Worm (Caenorhabditis elegans): Measurements from ENCODE around the gene F27E5.3.
A peak's percentile ranks its signal among the peaks of the same experiment; 100 is the strongest.

The F27E5.3 gene

DNA sequence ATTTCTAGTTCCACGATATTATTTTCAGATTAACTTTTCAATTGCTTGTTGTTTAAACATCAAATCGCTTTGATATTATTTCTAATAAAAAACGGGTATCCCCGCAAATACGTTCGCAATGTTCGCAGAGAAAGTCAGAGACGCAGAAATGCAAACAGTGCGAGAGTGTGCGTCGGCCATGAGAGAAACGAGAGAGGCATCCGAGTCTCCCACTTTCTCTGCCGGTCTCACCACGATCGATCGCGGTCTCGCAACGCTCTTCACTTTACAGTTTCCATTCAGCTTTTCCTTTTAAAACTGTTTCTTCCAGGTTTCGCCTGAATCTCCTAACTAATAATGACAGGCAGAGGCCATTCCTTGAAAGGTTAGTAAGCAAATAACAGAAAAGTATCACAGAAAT, 30.3 kb upstream of the F27E5.3 start, which contains the start of gene F33H1.4:
F33H1.4 (plus strand) TSS at position 311 of the 400 bp plus-strand sequence.
- TF ChIP-seq ama-1 (optimal IDR thresholded peaks at IDR 0.05) = peak; percentile 22
- no peak for TF ChIP-seq nhr-11 (tag; optimal IDR thresholded peaks at IDR 0.05)
- no peak for TF ChIP-seq syd-9 (tag; optimal IDR thresholded peaks at IDR 0.05)
- peak; percentile 19 for TF ChIP-seq ceh-31 (tag; optimal IDR thresholded peaks at IDR 0.05)
- TF ChIP-seq nfya-1 (tag; optimal IDR thresholded peaks at IDR 0.05) = no peak
- TF ChIP-seq ceh-24 (tag; optimal IDR thresholded peaks at IDR 0.05) = no peak
- no peak for TF ChIP-seq fkh-10 (GFP tag; optimal IDR thresholded peaks at IDR 0.05)
- TF ChIP-seq pha-2 (tag; optimal IDR thresholded peaks at IDR 0.05) = no peak
- peak; percentile 57 for TF ChIP-seq ceh-48 (tag; optimal IDR thresholded peaks at IDR 0.05)
- TF ChIP-seq hlh-8 (tag; optimal IDR thresholded peaks at IDR 0.05) = no peak
- TF ChIP-seq odd-2 (tag; optimal IDR thresholded peaks at IDR 0.05) = no peak
- no peak for TF ChIP-seq ceh-18 (tag; optimal IDR thresholded peaks at IDR 0.05)
- TF ChIP-seq pros-1 (tag; optimal IDR thresholded peaks at IDR 0.05) = no peak
- no peak for TF ChIP-seq tbx-7 (tag; optimal IDR thresholded peaks at IDR 0.05)
- peak; percentile 60 for TF ChIP-seq unc-55 (GFP tag; optimal IDR thresholded peaks at IDR 0.05)
- no peak for TF ChIP-seq ceh-9 (tag; optimal IDR thresholded peaks at IDR 0.05)
- TF ChIP-seq K09A11.1 (tag; optimal IDR thresholded peaks at IDR 0.05; ENCODE audit: insufficient read depth) = no peak
- no peak for TF ChIP-seq elt-4 (tag; optimal IDR thresholded peaks at IDR 0.05)
- no peak for TF ChIP-seq ref-2 (tag; optimal IDR thresholded peaks at IDR 0.05)
- no peak for TF ChIP-seq che-1 (tag; optimal IDR thresholded peaks at IDR 0.05)
- TF ChIP-seq ceh-6 (GFP tag; optimal IDR thresholded peaks at IDR 0.05) = no peak
- no peak for TF ChIP-seq pax-1 (tag; optimal IDR thresholded peaks at IDR 0.05)
- no peak for TF ChIP-seq ahr-1 (tag; optimal IDR thresholded peaks at IDR 0.05)
- TF ChIP-seq ceh-45 (GFP tag; IDR thresholded peaks at IDR 0.05) = no peak

DNA sequence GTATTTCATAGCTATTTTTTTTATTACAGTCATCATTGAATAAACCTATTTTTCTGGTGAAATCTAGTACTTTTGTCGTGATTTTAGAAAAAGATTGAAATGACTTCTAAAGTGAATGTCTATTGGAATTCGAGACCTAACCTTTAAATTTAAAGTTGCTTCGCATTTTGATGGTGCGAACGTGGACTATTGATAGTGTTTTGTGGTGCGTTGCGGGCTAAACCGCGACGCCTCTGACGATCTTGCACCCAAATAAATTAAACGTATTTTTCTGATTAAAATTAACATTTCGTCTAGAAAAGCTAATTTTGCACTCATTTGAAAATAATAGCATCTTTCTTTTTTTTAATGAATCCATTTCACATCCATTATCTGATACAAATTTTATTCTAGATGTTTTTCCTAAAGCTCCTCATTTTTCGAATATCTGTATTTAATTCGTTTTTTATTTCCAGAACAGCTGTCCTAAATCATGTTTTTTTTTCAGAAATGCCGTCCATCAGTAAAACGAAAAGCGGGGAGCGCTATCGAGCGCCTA, 28.5 kb upstream of the F27E5.3 start, which contains the start of gene wbp-11:
wbp-11 (plus strand) TSS at position 488 of the 538 bp plus-strand sequence.
- TF ChIP-seq ztf-16 (tag; optimal IDR thresholded peaks at IDR 0.05) = no peak
- TF ChIP-seq unc-42 (tag; optimal IDR thresholded peaks at IDR 0.05) = peak; percentile 46

DNA sequence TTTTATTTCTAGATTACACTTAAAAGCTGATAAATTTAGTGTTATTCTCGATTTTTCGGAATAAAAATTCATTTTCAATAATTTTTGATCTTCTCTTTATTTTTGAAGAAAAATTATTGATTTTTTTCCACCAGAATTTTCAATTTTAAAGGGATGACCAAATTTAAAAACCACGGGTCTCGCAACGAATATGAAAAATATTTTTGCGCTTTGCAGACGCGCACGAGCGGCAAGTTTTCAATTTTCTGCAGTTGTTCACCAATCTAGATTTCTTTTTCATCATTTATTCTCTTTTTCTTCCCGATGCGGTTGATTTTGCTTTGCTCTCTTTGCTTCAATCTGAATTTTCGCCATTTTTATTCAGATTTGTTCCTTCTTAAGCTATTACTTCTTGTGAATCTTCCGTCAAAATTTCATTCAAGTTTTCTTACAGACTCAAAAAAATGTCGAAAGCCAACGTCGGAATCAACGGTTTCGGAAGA, 26.9 kb upstream of the F27E5.3 start, which contains the start of gene gpd-4:
gpd-4 (plus strand) TSS at position 432 of the 482 bp plus-strand sequence.
- no peak for TF ChIP-seq ceh-22 (tag; optimal IDR thresholded peaks at IDR 0.05)
- TF ChIP-seq npax-4 (tag; optimal IDR thresholded peaks at IDR 0.05) = no peak
- TF ChIP-seq pha-2 (tag; optimal IDR thresholded peaks at IDR 0.05) = no peak
- no peak for TF ChIP-seq ref-2 (tag; optimal IDR thresholded peaks at IDR 0.05)
- no peak for TF ChIP-seq unc-55 (GFP tag; optimal IDR thresholded peaks at IDR 0.05)
- TF ChIP-seq C38D4.7 (GFP tag; optimal IDR thresholded peaks at IDR 0.05) = no peak
- no peak for TF ChIP-seq fkh-6 (tag; optimal IDR thresholded peaks at IDR 0.05)
- no peak for TF ChIP-seq nhr-11 (tag; optimal IDR thresholded peaks at IDR 0.05)
- TF ChIP-seq fax-1 (tag; optimal IDR thresholded peaks at IDR 0.05) = no peak
- no peak for TF ChIP-seq dmd-4 (tag; optimal IDR thresholded peaks at IDR 0.05; ENCODE audit: borderline replicate concordance)
- TF ChIP-seq ahr-1 (tag; optimal IDR thresholded peaks at IDR 0.05) = no peak
- no peak for TF ChIP-seq ceh-9 (tag; optimal IDR thresholded peaks at IDR 0.05)
- TF ChIP-seq T23F11.4 (GFP tag; optimal IDR thresholded peaks at IDR 0.05) = no peak
- no peak for TF ChIP-seq ttx-3 (tag; optimal IDR thresholded peaks at IDR 0.05)

DNA sequence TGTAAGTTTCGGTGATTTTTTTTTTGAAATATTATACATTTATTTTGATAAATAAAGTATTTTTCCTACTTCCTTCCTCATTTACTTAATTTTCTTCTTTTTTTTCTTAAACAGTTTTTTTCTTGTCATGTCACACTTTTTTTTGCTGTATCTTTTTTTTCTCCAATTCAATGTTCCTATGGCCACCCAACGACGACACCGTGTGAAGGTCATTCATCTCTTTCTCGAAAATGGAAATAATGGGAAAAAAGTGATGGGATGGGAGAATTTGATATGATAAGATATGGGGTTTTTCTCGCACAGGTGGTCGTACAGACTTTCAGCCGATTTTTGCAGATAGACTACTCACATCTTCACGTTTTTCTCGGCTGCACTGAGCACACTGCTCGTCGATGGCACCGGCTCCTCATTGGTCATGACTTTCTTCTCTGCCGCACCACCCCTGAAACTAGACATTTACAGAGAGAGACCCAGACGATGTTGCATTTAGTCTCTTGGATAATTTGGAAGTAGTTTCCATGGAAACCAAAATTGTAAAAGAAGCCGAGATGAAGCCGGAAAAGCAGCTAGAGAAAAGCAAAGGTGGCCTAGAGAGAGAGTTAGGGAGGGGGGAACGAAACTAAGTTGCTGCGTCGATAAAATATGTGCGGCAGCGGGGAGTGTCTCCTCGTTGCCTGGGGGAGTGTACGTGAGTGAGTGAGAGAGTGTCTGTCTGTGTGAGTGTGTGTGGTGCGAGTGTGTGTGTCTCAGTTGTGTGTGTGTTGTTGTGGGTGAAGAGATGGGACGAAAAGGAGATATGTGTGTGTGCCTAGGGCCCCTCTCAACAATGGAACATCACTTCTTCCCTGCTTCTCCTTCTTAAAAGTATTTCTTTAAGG, 25.2 kb upstream of the F27E5.3 start, which contains the start of gene daf-19:
daf-19 (minus strand) TSS at position 442 of the 878 bp plus-strand sequence.
- peak; percentile 57 for TF ChIP-seq F13H6.1 (tag; optimal IDR thresholded peaks at IDR 0.05)
- TF ChIP-seq K02D7.2 (tag; optimal IDR thresholded peaks at IDR 0.05) = peak; percentile 32
- peak; percentile 88 for TF ChIP-seq ceh-19 (GFP tag; optimal IDR thresholded peaks at IDR 0.05)
- TF ChIP-seq pax-1 (tag; optimal IDR thresholded peaks at IDR 0.05) = no peak
- peak; percentile 92 for TF ChIP-seq syd-9 (tag; optimal IDR thresholded peaks at IDR 0.05)
- no peak for TF ChIP-seq elt-4 (tag; optimal IDR thresholded peaks at IDR 0.05)
- no peak for TF ChIP-seq ceh-22 (tag; optimal IDR thresholded peaks at IDR 0.05)
- no peak for TF ChIP-seq pqm-1 (tag; optimal IDR thresholded peaks at IDR 0.05)
- peak; percentile 42 for TF ChIP-seq eyg-1 (tag; optimal IDR thresholded peaks at IDR 0.05)
- TF ChIP-seq ama-1 (optimal IDR thresholded peaks at IDR 0.05) = peak; percentile 81
- TF ChIP-seq unc-55 (GFP tag; optimal IDR thresholded peaks at IDR 0.05) = no peak
- TF ChIP-seq ceh-45 (GFP tag; IDR thresholded peaks at IDR 0.05) = peak; percentile 48; the same call in 1 of the 2 replicates
- TF ChIP-seq hlh-8 (tag; optimal IDR thresholded peaks at IDR 0.05) = peak; percentile 74
- no peak for TF ChIP-seq lim-6 (tag; optimal IDR thresholded peaks at IDR 0.05)
- TF ChIP-seq ceh-6 (GFP tag; optimal IDR thresholded peaks at IDR 0.05) = no peak
- 0 out of 2 replicates have a peak, but pooled peaks have one; percentile 24 for TF ChIP-seq sox-2 (GFP tag; IDR thresholded peaks at IDR 0.05)
- peak; percentile 45 for TF ChIP-seq hlh-13 (GFP tag; optimal IDR thresholded peaks at IDR 0.05)
- peak; percentile 69 for TF ChIP-seq C38D4.7 (GFP tag; optimal IDR thresholded peaks at IDR 0.05)
- TF ChIP-seq ceh-24 (tag; optimal IDR thresholded peaks at IDR 0.05) = no peak
- peak; percentile 37 for TF ChIP-seq ztf-16 (tag; optimal IDR thresholded peaks at IDR 0.05)
- no peak for TF ChIP-seq hlh-15 (tag; optimal IDR thresholded peaks at IDR 0.05)
